Worm (Caenorhabditis elegans) whole organism, L1 larva: ENCODE measurements around the gene gpr-1.

Source experiments
- C04F5.9 ChIP-seq: sonication (generic microtip); optimal IDR thresholded peaks from 2 replicates; lab custom pipeline; 2016; ENCODE audit warnings: missing genetic modification characterization, missing compliant biosample characterization
- C16A3.4 ChIP-seq: fragments of 150-350 bp; optimal IDR thresholded peaks from 2 replicates; lab custom pipeline; 2014; ENCODE audit warnings: missing biosample characterization, missing genetic modification characterization
- C34B4.2 ChIP-seq: sonication (generic microtip); optimal IDR thresholded peaks from 2 replicates; lab custom pipeline; 2017; ENCODE audit warnings: mild to moderate bottlenecking, missing genetic modification characterization, missing compliant biosample characterization
- Y116A8C.19 ChIP-seq: sonication (generic microtip); optimal IDR thresholded peaks from 2 replicates; lab custom pipeline; 2016; ENCODE audit warnings: missing compliant biosample characterization, missing genetic modification characterization, borderline replicate concordance
- aly-2 ChIP-seq: fragments of 150-350 bp; optimal IDR thresholded peaks from 2 replicates; lab custom pipeline; 2014; ENCODE audit warnings: missing biosample characterization, missing genetic modification characterization
- ama-1 ChIP-seq: fragments of 150-350 bp; optimal IDR thresholded peaks from 2 replicates; lab custom pipeline; 2014
- blmp-1 ChIP-seq: fragments of 150-350 bp; optimal IDR thresholded peaks from 2 replicates; lab custom pipeline; 2014; ENCODE audit warnings: missing biosample characterization, missing genetic modification characterization
- ceh-63 ChIP-seq: fragments of 200-800 bp; sonication (Bioruptor generic); optimal IDR thresholded peaks from 2 replicates; lab custom pipeline; 2018; ENCODE audit warnings: mild to moderate bottlenecking, missing genetic modification characterization, missing compliant biosample characterization
- ceh-8 ChIP-seq: fragments of 200-800 bp; sonication (Bioruptor generic); optimal IDR thresholded peaks from 2 replicates; lab custom pipeline; 2018; ENCODE audit warnings: mild to moderate bottlenecking, missing genetic modification characterization, moderate library complexity, missing compliant biosample characterization
- ceh-82 ChIP-seq, 3 experiments: fragments of 150-350 bp in 1 of 3; sonication (generic microtip) in 2 of 3; optimal IDR thresholded peaks; 2 replicates each; lab custom pipeline; 2014 to 2017; ENCODE audit warnings: missing biosample characterization in 3 of 3, missing genetic modification characterization in 3 of 3
- ceh-90 ChIP-seq: sonication (generic microtip); optimal IDR thresholded peaks from 2 replicates; lab custom pipeline; 2016; ENCODE audit warnings: missing genetic modification characterization, missing compliant biosample characterization
- dpl-1 ChIP-seq, 3 experiments: fragments of 150-350 bp in 2 of 3; sonication (generic microtip) in 1 of 3; optimal IDR thresholded peaks; 2 replicates each; lab custom pipeline; 2014 to 2017; ENCODE audit warnings: missing biosample characterization in 3 of 3, missing genetic modification characterization in 3 of 3, missing genetic modification reagents in 3 of 3
- ets-5 ChIP-seq: fragments of 200-800 bp; sonication (Bioruptor generic); IDR thresholded peaks from 2 replicates; pipeline ENCODE4 v1.3.6; 2022; ENCODE audit warnings: missing genetic modification characterization, missing compliant biosample characterization
- fkh-10 ChIP-seq: sonication (generic microtip); optimal IDR thresholded peaks from 2 replicates; lab custom pipeline; 2017; ENCODE audit warnings: missing biosample characterization, missing genetic modification reagents, missing genetic modification characterization
- fkh-4 ChIP-seq: sonication (generic microtip); optimal IDR thresholded peaks from 2 replicates; lab custom pipeline; 2016; ENCODE audit warnings: missing compliant biosample characterization, missing genetic modification characterization, borderline replicate concordance
- fos-1 ChIP-seq: fragments of 150-350 bp; optimal IDR thresholded peaks from 2 replicates; lab custom pipeline; 2014; ENCODE audit warnings: missing biosample characterization, missing genetic modification characterization
- grh-1 ChIP-seq: fragments of 200-800 bp; sonication (Bioruptor generic); IDR thresholded peaks from 2 replicates; pipeline ENCODE4 v1.3.6; 2022; ENCODE audit warnings: missing genetic modification reagents, missing genetic modification characterization, missing compliant biosample characterization
- hlh-17 ChIP-seq: fragments of 200-800 bp; sonication (Bioruptor generic); optimal IDR thresholded peaks from 2 replicates; lab custom pipeline; 2018; ENCODE audit warnings: missing genetic modification characterization, mild to moderate bottlenecking, missing compliant biosample characterization, moderate library complexity, borderline replicate concordance
- hpl-2 ChIP-seq: fragments of 150-350 bp; optimal IDR thresholded peaks from 2 replicates; lab custom pipeline; 2014; ENCODE audit warnings: missing biosample characterization, missing genetic modification reagents, missing genetic modification characterization
- isw-1 ChIP-seq: fragments of 200-800 bp; sonication (Bioruptor generic); IDR thresholded peaks from 2 replicates; pipeline ENCODE4 v1.3.6; 2022; ENCODE audit warnings: missing genetic modification characterization, missing compliant biosample characterization
- jun-1 ChIP-seq: fragments of 150-350 bp; optimal IDR thresholded peaks from 2 replicates; lab custom pipeline; 2014; ENCODE audit warnings: missing biosample characterization, missing genetic modification reagents, missing genetic modification characterization
- lin-14 ChIP-seq: fragments of 200-800 bp; sonication (Bioruptor generic); optimal IDR thresholded peaks from 2 replicates; lab custom pipeline; 2018; ENCODE audit warnings: mild to moderate bottlenecking, missing genetic modification characterization, moderate library complexity, missing compliant biosample characterization
- lin-15B ChIP-seq: fragments of 150-350 bp; sonication (generic microtip); optimal IDR thresholded peaks from 3 replicates; lab custom pipeline; 2014; ENCODE audit warnings: missing biosample characterization, missing genetic modification characterization
- lin-35 ChIP-seq, 2 experiments: fragments of 150-350 bp; optimal IDR thresholded peaks; 2 replicates each; lab custom pipeline; 2014; ENCODE audit warnings: missing biosample characterization in 2 of 2, missing genetic modification characterization in 2 of 2, missing genetic modification reagents in 2 of 2
- lin-39 ChIP-seq: fragments of 150-350 bp; optimal IDR thresholded peaks from 2 replicates; lab custom pipeline; 2014; ENCODE audit warnings: missing biosample characterization, missing genetic modification reagents, missing genetic modification characterization
- lsy-2 ChIP-seq, 2 experiments: fragments of 150-350 bp; optimal IDR thresholded peaks; 2 replicates each; lab custom pipeline; 2014; ENCODE audit warnings: missing biosample characterization in 2 of 2, missing genetic modification characterization in 2 of 2
- mab-9 ChIP-seq: fragments of 200-800 bp; sonication (Bioruptor generic); IDR thresholded peaks from 2 replicates; pipeline ENCODE4 v1.3.6; 2022; ENCODE audit warnings: missing genetic modification reagents, missing genetic modification characterization, missing compliant biosample characterization
- mdl-1 ChIP-seq, 2 experiments: fragments of 150-350 bp; optimal IDR thresholded peaks; 2 replicates each; lab custom pipeline; 2014 to 2017; ENCODE audit warnings: missing biosample characterization in 2 of 2, missing genetic modification characterization in 2 of 2, inconsistent platforms in 1 of 2
- mef-2 ChIP-seq: fragments of 150-350 bp; optimal IDR thresholded peaks from 2 replicates; lab custom pipeline; 2014; ENCODE audit warnings: missing biosample characterization, missing genetic modification characterization
- mep-1 ChIP-seq: fragments of 150-350 bp; optimal IDR thresholded peaks from 2 replicates; lab custom pipeline; 2014; ENCODE audit warnings: missing biosample characterization, missing genetic modification characterization
- nhr-11 ChIP-seq: fragments of 150-350 bp; optimal IDR thresholded peaks from 2 replicates; lab custom pipeline; 2014; ENCODE audit warnings: missing biosample characterization, missing genetic modification characterization
- nhr-12 ChIP-seq: sonication (generic microtip); optimal IDR thresholded peaks from 2 replicates; lab custom pipeline; 2017; ENCODE audit warnings: missing biosample characterization, missing genetic modification characterization
- nhr-19 ChIP-seq: fragments of 200-800 bp; sonication (Bioruptor generic); conservative IDR thresholded peaks from 2 replicates; pipeline ENCODE4 v1.3.6; 2022; ENCODE audit warnings: missing genetic modification characterization, missing compliant biosample characterization
- nhr-28 ChIP-seq: fragments of 150-350 bp; optimal IDR thresholded peaks from 2 replicates; lab custom pipeline; 2014; ENCODE audit warnings: missing biosample characterization, missing genetic modification characterization
- nhr-47 ChIP-seq: sonication (generic microtip); optimal IDR thresholded peaks from 2 replicates; lab custom pipeline; 2016; ENCODE audit warnings: mild to moderate bottlenecking, missing genetic modification characterization, moderate library complexity, missing compliant biosample characterization
- nhr-71 ChIP-seq: sonication (generic microtip); optimal IDR thresholded peaks from 2 replicates; lab custom pipeline; 2016; ENCODE audit warnings: mild to moderate bottlenecking, missing genetic modification characterization, moderate library complexity, missing compliant biosample characterization
- nhr-76 ChIP-seq: sonication (generic microtip); optimal IDR thresholded peaks from 2 replicates; lab custom pipeline; 2017; ENCODE audit warnings: missing biosample characterization, missing genetic modification characterization
- nhr-77 ChIP-seq: fragments of 150-350 bp; optimal IDR thresholded peaks from 2 replicates; lab custom pipeline; 2014; ENCODE audit warnings: missing biosample characterization, missing genetic modification characterization
- nhr-84 ChIP-seq: sonication (generic microtip); optimal IDR thresholded peaks from 2 replicates; lab custom pipeline; 2017; ENCODE audit warnings: missing biosample characterization, missing genetic modification characterization
- nhr-85 ChIP-seq: sonication (generic microtip); peaks from one replicate; lab custom pipeline; 2016; ENCODE audit warnings: missing genetic modification characterization, inconsistent platforms, missing compliant biosample characterization
- pax-3 ChIP-seq: fragments of 200-800 bp; sonication (Bioruptor generic); optimal IDR thresholded peaks from 2 replicates; lab custom pipeline; 2018; ENCODE audit warnings: mild to moderate bottlenecking, missing genetic modification characterization, moderate library complexity, missing compliant biosample characterization
- pqm-1 ChIP-seq: sonication (generic microtip); optimal IDR thresholded peaks from 3 replicates; lab custom pipeline; 2017; ENCODE audit warnings: missing biosample characterization, missing genetic modification characterization
- skn-1 ChIP-seq: fragments of 150-350 bp; optimal IDR thresholded peaks from 2 replicates; lab custom pipeline; 2014; ENCODE audit warnings: missing biosample characterization, missing genetic modification characterization
- snpc-4 ChIP-seq: fragments of 150-350 bp; optimal IDR thresholded peaks from 2 replicates; lab custom pipeline; 2014; ENCODE audit warnings: missing biosample characterization, missing genetic modification characterization
- snu-23 ChIP-seq: sonication (generic microtip); optimal IDR thresholded peaks from 2 replicates; lab custom pipeline; 2016; ENCODE audit warnings: missing genetic modification characterization, missing compliant biosample characterization
- sptf-1 ChIP-seq: fragments of 150-350 bp; optimal IDR thresholded peaks from 2 replicates; lab custom pipeline; 2014; ENCODE audit warnings: missing biosample characterization, missing genetic modification characterization
- swsn-7 ChIP-seq: sonication (generic microtip); optimal IDR thresholded peaks from 2 replicates; lab custom pipeline; 2016; ENCODE audit warnings: missing genetic modification characterization, missing compliant biosample characterization
- tlp-1 ChIP-seq: fragments of 150-350 bp; optimal IDR thresholded peaks from 2 replicates; lab custom pipeline; 2014; ENCODE audit warnings: missing biosample characterization, missing genetic modification characterization
- unc-130 ChIP-seq: fragments of 150-350 bp; optimal IDR thresholded peaks from 2 replicates; lab custom pipeline; 2017; ENCODE audit warnings: missing biosample characterization, missing genetic modification characterization, inconsistent platforms
- unc-30 ChIP-seq: sonication (generic microtip); optimal IDR thresholded peaks from 2 replicates; lab custom pipeline; 2017; ENCODE audit warnings: missing biosample characterization, missing genetic modification characterization
- unc-62 ChIP-seq: fragments of 150-350 bp; optimal IDR thresholded peaks from 2 replicates; lab custom pipeline; 2014; ENCODE audit warnings: missing biosample characterization, missing genetic modification reagents, missing genetic modification characterization
- vab-15 ChIP-seq: sonication (generic microtip); optimal IDR thresholded peaks from 2 replicates; lab custom pipeline; 2017; ENCODE audit warnings: missing genotype, mild to moderate bottlenecking, missing genetic modification characterization, missing compliant biosample characterization
- xbp-1 ChIP-seq: sonication (generic microtip); optimal IDR thresholded peaks from 2 replicates; lab custom pipeline; 2016; ENCODE audit warnings: missing genetic modification characterization, missing compliant biosample characterization
- ztf-11 ChIP-seq, 2 experiments: sonication (generic microtip); optimal IDR thresholded peaks; 2 replicates each; lab custom pipeline; 2016 to 2017; ENCODE audit warnings: missing genetic modification characterization in 2 of 2, missing biosample characterization in 1 of 2, missing compliant biosample characterization in 1 of 2
- ztf-4 ChIP-seq: fragments of 150-350 bp; optimal IDR thresholded peaks from 2 replicates; lab custom pipeline; 2014; ENCODE audit warnings: missing biosample characterization, missing genetic modification characterization

The gpr-1 gene

DNA sequence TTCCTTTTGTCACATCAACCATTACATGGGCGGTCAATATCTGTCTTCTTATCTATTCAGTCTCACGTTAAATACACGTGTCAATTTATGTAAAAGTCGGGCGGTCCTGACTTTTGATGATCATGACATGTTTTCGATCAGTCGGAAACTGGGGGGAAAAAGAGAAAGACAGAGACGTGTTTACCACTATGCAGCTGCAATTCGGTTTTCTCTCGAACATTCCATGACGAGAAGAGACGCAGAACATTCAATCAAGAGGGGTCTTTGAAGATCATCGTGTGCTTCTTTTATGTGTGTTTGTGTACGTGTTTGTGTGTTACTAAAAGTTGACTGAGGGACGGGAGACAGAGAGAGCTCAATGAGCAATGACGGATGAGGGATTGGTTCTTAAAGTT is 29.6 kb downstream of the gpr-1 start (continued):
- peak; percentile 71 for TF ChIP-seq C04F5.9 (tag; lab: Kevin White, UChicago)
- no peak for TF ChIP-seq isw-1
- TF ChIP-seq mdl-1 (tag; optimal IDR thresholded peaks at IDR 0.05; lab: Kevin White, UChicago), result peak in 1 of 2 experiments; percentile 95
- no peak for TF ChIP-seq Y116A8C.19 (tag; lab: Kevin White, UChicago)
- TF ChIP-seq vab-15 (tag; lab: Kevin White, UChicago), result peak; percentile 90
- peak; percentile 89 for TF ChIP-seq ztf-4 (tag; lab: Kevin White, UChicago)
- peak; percentile 69 for TF ChIP-seq jun-1 (tag; lab: Kevin White, UChicago)
- TF ChIP-seq nhr-19 (GFP tag; lab: Robert Waterston, UW), result peak; percentile 93
- TF ChIP-seq ama-1 (lab: Kevin White, UChicago), result peak; percentile 91
- TF ChIP-seq tlp-1 (tag; lab: Kevin White, UChicago), result no peak
- peak; percentile 62; the same call in 1 of the 2 replicates for TF ChIP-seq mab-9 (GFP tag; lab: Robert Waterston, UW)
- TF ChIP-seq fos-1, result peak; percentile 83
- peak; percentile 67 to 85 for TF ChIP-seq lin-35 (GFP tag; optimal IDR thresholded peaks at IDR 0.05; lab: Kevin White, UChicago)
- TF ChIP-seq mef-2, result peak; percentile 87
- TF ChIP-seq sptf-1, result no peak
- TF ChIP-seq fkh-10, result no peak
- TF ChIP-seq nhr-12 (tag; lab: Kevin White, UChicago), result no peak
- peak; percentile 24 to 56 (median 47) for TF ChIP-seq ceh-82 (tag; optimal IDR thresholded peaks at IDR 0.05; lab: Kevin White, UChicago)
- no peak for TF ChIP-seq ztf-11 (tag; optimal IDR thresholded peaks at IDR 0.05; lab: Kevin White, UChicago)
- peak; percentile 32 for TF ChIP-seq lin-39 (tag; lab: Kevin White, UChicago)
- peak; percentile 80 for TF ChIP-seq nhr-84 (tag; lab: Kevin White, UChicago)
- TF ChIP-seq pqm-1 (tag; lab: Kevin White, UChicago), result no peak
- peak; percentile 87 for TF ChIP-seq nhr-47 (tag; lab: Kevin White, UChicago)
- peak; percentile 96 for TF ChIP-seq unc-130 (tag; lab: Kevin White, UChicago)
- TF ChIP-seq nhr-71 (tag; lab: Kevin White, UChicago), result peak; percentile 99
- no peak for TF ChIP-seq lin-15B
- no peak for TF ChIP-seq ceh-63
- TF ChIP-seq aly-2 (tag; lab: Kevin White, UChicago), result peak; percentile 32
- TF ChIP-seq C34B4.2 (tag; lab: Kevin White, UChicago), result peak; percentile 85
- TF ChIP-seq hpl-2, result peak; percentile 68
- no peak for TF ChIP-seq unc-30 (tag; lab: Kevin White, UChicago)
- peak; percentile 88 for TF ChIP-seq swsn-7 (tag; lab: Kevin White, UChicago)
- peak; percentile 81 for TF ChIP-seq C16A3.4 (tag; lab: Kevin White, UChicago)
- no peak for TF ChIP-seq fkh-4
- TF ChIP-seq xbp-1 (tag; lab: Kevin White, UChicago), result peak; percentile 88
- no peak for TF ChIP-seq hlh-17 (GFP tag; lab: Kevin White, UChicago)
- TF ChIP-seq nhr-28 (tag; lab: Kevin White, UChicago), result no peak
- TF ChIP-seq snpc-4 (tag; lab: Kevin White, UChicago), result peak; percentile 76
- TF ChIP-seq mep-1 (tag; lab: Kevin White, UChicago), result peak; percentile 96
- no peak for TF ChIP-seq ceh-8 (GFP tag; lab: Kevin White, UChicago)
- peak; percentile 98 for TF ChIP-seq lin-14
- TF ChIP-seq nhr-76 (tag; lab: Kevin White, UChicago), result no peak
- peak; percentile 88 for TF ChIP-seq blmp-1 (tag; lab: Kevin White, UChicago)
- TF ChIP-seq pax-3 (tag; lab: Kevin White, UChicago), result no peak
- TF ChIP-seq dpl-1 (GFP tag; optimal IDR thresholded peaks at IDR 0.05; lab: Kevin White, UChicago), result peak; percentile 38 to 68 (median 57)
- peak; percentile 99 for TF ChIP-seq nhr-85 (tag; lab: Kevin White, UChicago)
- peak; percentile 98 for TF ChIP-seq snu-23 (GFP tag; lab: Kevin White, UChicago)
- TF ChIP-seq grh-1, result peak; percentile 74
- peak; percentile 55 for TF ChIP-seq skn-1 (tag; lab: Kevin White, UChicago)
- no peak for TF ChIP-seq ceh-90 (tag; lab: Kevin White, UChicago)
- TF ChIP-seq unc-62 (GFP tag; lab: Kevin White, UChicago), result no peak
- TF ChIP-seq nhr-11 (tag; lab: Kevin White, UChicago), result no peak
- TF ChIP-seq nhr-77 (tag; lab: Kevin White, UChicago), result peak; percentile 89
- TF ChIP-seq lsy-2 (tag; optimal IDR thresholded peaks at IDR 0.05; lab: Kevin White, UChicago), result peak; percentile 80 to 90
- no peak for TF ChIP-seq ets-5 (GFP tag; lab: Robert Waterston, UW)
